Worm (Caenorhabditis elegans): Measurements from ENCODE around the gene gba-4.

Gene gba-4

ce11 chrIV:5344168-5344567, 6.5 kb downstream of the gba-4 start (continued):
- TF ChIP-seq unc-130 (GFP tag; optimal IDR thresholded peaks at IDR 0.05) (no peak), F10E7.11 (tag; optimal IDR thresholded peaks at IDR 0.05) (no peak), aptf-2 (GFP tag; conservative IDR thresholded peaks at IDR 0.05) (no peak), ztf-26 (tag; optimal IDR thresholded peaks at IDR 0.05) (no peak), lin-35 (GFP tag; optimal IDR thresholded peaks at IDR 0.05) (no peak), gei-17 (GFP tag; optimal IDR thresholded peaks at IDR 0.05) (no peak), ztf-22 (GFP tag; optimal IDR thresholded peaks at IDR 0.05) (no peak)

- TF ChIP-seq ama-1 (optimal IDR thresholded peaks at IDR 0.05) (no peak), ama-1 (GFP tag; optimal IDR thresholded peaks at IDR 0.05) (no peak), ztf-6 (GFP tag; IDR thresholded peaks at IDR 0.05) (no peak), egl-18 (GFP tag; IDR thresholded peaks at IDR 0.05) (no peak), Y95B8A.8 (GFP tag; IDR thresholded peaks at IDR 0.05) (no peak), let-607 (tag; optimal IDR thresholded peaks at IDR 0.05) (no peak), ceh-27 (GFP tag; optimal IDR thresholded peaks at IDR 0.05) (no peak)
These were observed 11.4 kb downstream of the gba-4 start, which contains the start of gene Y4C6B.2 for ce11 chrIV:5339255-5339654. Y4C6B.2 (plus strand) TSS chrIV:5339574.

- TF ChIP-seq C17E4.6 (GFP tag; IDR thresholded peaks at IDR 0.05): no peak
- TF ChIP-seq madf-3 (GFP tag; IDR thresholded peaks at IDR 0.05): no peak
- no peak for TF ChIP-seq aptf-3 (GFP tag; IDR thresholded peaks at IDR 0.05)
- no peak for TF ChIP-seq let-526 (GFP tag; IDR thresholded peaks at IDR 0.05)
- no peak for TF ChIP-seq madf-6 (GFP tag; IDR thresholded peaks at IDR 0.05)
- TF ChIP-seq rcor-1 (GFP tag; IDR thresholded peaks at IDR 0.05): no peak
- no peak for TF ChIP-seq attf-6 (GFP tag; IDR thresholded peaks at IDR 0.05)
- no peak for TF ChIP-seq xnd-1 (tag; optimal IDR thresholded peaks at IDR 0.05)
- TF ChIP-seq lir-1 (GFP tag; conservative IDR thresholded peaks at IDR 0.05): no peak
- TF ChIP-seq dpff-1 (tag; optimal IDR thresholded peaks at IDR 0.05): no peak
- no peak for TF ChIP-seq F10E7.11 (tag; optimal IDR thresholded peaks at IDR 0.05)
- no peak for TF ChIP-seq pbrm-1 (GFP tag; IDR thresholded peaks at IDR 0.05)
- no peak for TF ChIP-seq unc-130 (GFP tag; optimal IDR thresholded peaks at IDR 0.05)
These were observed 13.0 kb downstream of the gba-4 start for ce11 chrIV:5337649-5338048.

- TF ChIP-seq B0261.1 (tag; optimal IDR thresholded peaks at IDR 0.05) (peak; percentile 77), let-526 (GFP tag; IDR thresholded peaks at IDR 0.05) (peak; percentile 81; the same call in 1 of the 2 replicates), K11D2.4 (GFP tag; IDR thresholded peaks at IDR 0.05) (peak; percentile 69; the same call in 1 of the 2 replicates), snpc-1.1 (tag; optimal IDR thresholded peaks at IDR 0.05; ENCODE audit: insufficient read depth) (peak; percentile 42), fkh-3 (tag; optimal IDR thresholded peaks at IDR 0.05) (no peak), attf-6 (GFP tag; IDR thresholded peaks at IDR 0.05) (peak; percentile 75), rec-8 (tag; optimal IDR thresholded peaks at IDR 0.05) (peak in 1 of 2 experiments; percentile 18), F10E7.11 (tag; optimal IDR thresholded peaks at IDR 0.05) (no peak), nfyb-1 (GFP tag; IDR thresholded peaks at IDR 0.05) (peak; percentile 77), repo-1 (tag; optimal IDR thresholded peaks at IDR 0.05) (peak; percentile 35), tbp1 (GFP tag; optimal IDR thresholded peaks at IDR 0.05) (peak; percentile 96), hlh-12 (tag; optimal IDR thresholded peaks at IDR 0.05) (no peak), athp-1 (tag; optimal IDR thresholded peaks at IDR 0.05) (peak; percentile 31), Y95B8A.8 (GFP tag; IDR thresholded peaks at IDR 0.05) (no peak), die-1 (tag; optimal IDR thresholded peaks at IDR 0.05) (peak; percentile 60), hmg-1.2 (GFP tag; IDR thresholded peaks at IDR 0.05) (peak; percentile 60), tlf-1 (GFP tag; optimal IDR thresholded peaks at IDR 0.05) (peak; percentile 1), F33H1.4 (GFP tag; IDR thresholded peaks at IDR 0.05) (peak; percentile 17), cebp-2 (GFP tag; IDR thresholded peaks at IDR 0.05) (no peak), lin-40 (tag; optimal IDR thresholded peaks at IDR 0.05) (peak; percentile 43), ccch-3 (GFP tag; optimal IDR thresholded peaks at IDR 0.05) (no peak), ztf-25 (GFP tag; IDR thresholded peaks at IDR 0.05) (no peak), snpc-4 (GFP tag; optimal IDR thresholded peaks at IDR 0.05) (peak; percentile 77), snpc-4 (tag; optimal IDR thresholded peaks at IDR 0.05) (peak; percentile 46 to 93 (median 92))
These were observed 16.2 kb downstream of the gba-4 start for ce11 chrIV:5334518-5334917.

Data from whole organism, young adult.